Fruit fly (Drosophila melanogaster) whole organism, embryonic: Measurements from ENCODE around the gene CG10347.

Source experiments
- B-H2 ChIP-seq: fragments of 200-800 bp; sonication (Bioruptor generic); optimal IDR thresholded peaks from 2 replicates; lab custom pipeline; 2018; ENCODE audit warnings: missing biosample characterization, mild to moderate bottlenecking, missing genetic modification characterization
- CG11695 ChIP-seq: fragments of 200-800 bp; sonication (Bioruptor generic); IDR thresholded peaks from 3 replicates; pipeline ENCODE4 v1.3.6; 2022; ENCODE audit warnings: missing biosample characterization, missing genetic modification characterization
- CG12942 ChIP-seq: fragments of 200-800 bp; sonication (Bioruptor generic); optimal IDR thresholded peaks from 3 replicates; lab custom pipeline; 2016; ENCODE audit warnings: missing biosample characterization, missing genetic modification characterization
- CG13296 ChIP-seq: fragments of 200-800 bp; sonication (Bioruptor generic); optimal IDR thresholded peaks from 3 replicates; lab custom pipeline; 2018; ENCODE audit warnings: missing biosample characterization, mild to moderate bottlenecking, missing genetic modification characterization
- CG14667 ChIP-seq: fragments of 200-800 bp; sonication (Bioruptor generic); IDR thresholded peaks from 2 replicates; pipeline ENCODE4 v1.3.6; 2022; ENCODE audit warnings: missing biosample characterization, missing genetic modification characterization
- CG14860 ChIP-seq: fragments of 200-800 bp; sonication (Bioruptor generic); IDR thresholded peaks from 3 replicates; pipeline ENCODE4 v1.3.6; 2022; ENCODE audit warnings: missing biosample characterization, missing genetic modification characterization; ENCODE audit not compliant: partially characterized antibody
- CG1603 ChIP-seq: fragments of 200-800 bp; sonication (Bioruptor generic); optimal IDR thresholded peaks from 2 replicates; lab custom pipeline; 2019; ENCODE audit warnings: missing biosample characterization, mild to moderate bottlenecking, missing genetic modification characterization, moderate library complexity
- CG2129 ChIP-seq: fragments of 200-800 bp; sonication (Bioruptor generic); IDR thresholded peaks from 2 replicates; pipeline ENCODE4 v1.3.6; 2022; ENCODE audit warnings: missing biosample characterization, missing genetic modification characterization; ENCODE audit not compliant: partially characterized antibody
- CG30020 ChIP-seq: fragments of 200-800 bp; optimal IDR thresholded peaks from 2 replicates; lab custom pipeline; 2019; ENCODE audit warnings: missing biosample characterization, mild to moderate bottlenecking, missing genetic modification characterization, moderate library complexity
- CG31388 ChIP-seq: fragments of 200-800 bp; sonication (Bioruptor generic); optimal IDR thresholded peaks from 2 replicates; lab custom pipeline; 2016; ENCODE audit warnings: missing biosample characterization, missing genetic modification characterization
- CG33557 ChIP-seq: fragments of 200-800 bp; sonication (Bioruptor generic); optimal IDR thresholded peaks from 2 replicates; lab custom pipeline; 2019; ENCODE audit warnings: missing biosample characterization, mild to moderate bottlenecking, missing genetic modification characterization, moderate library complexity
- CG34376 ChIP-seq: fragments of 200-800 bp; sonication (Bioruptor generic); optimal IDR thresholded peaks from 2 replicates; lab custom pipeline; 2018; ENCODE audit warnings: missing biosample characterization, mild to moderate bottlenecking, missing genetic modification characterization
- CG4854 ChIP-seq: fragments of 200-800 bp; sonication (Bioruptor generic); optimal IDR thresholded peaks from 2 replicates; lab custom pipeline; 2016; ENCODE audit warnings: missing biosample characterization, missing genetic modification characterization, inconsistent platforms
- CG6175 ChIP-seq: fragments of 200-800 bp; sonication (Bioruptor generic); IDR thresholded peaks from 3 replicates; pipeline ENCODE4 v1.3.6; 2022; ENCODE audit warnings: missing biosample characterization, missing genetic modification characterization
- CG8388 ChIP-seq: fragments of 200-800 bp; sonication (Bioruptor generic); optimal IDR thresholded peaks from 2 replicates; lab custom pipeline; 2019; ENCODE audit warnings: missing biosample characterization, mild to moderate bottlenecking, missing genetic modification characterization, moderate library complexity
- CG9215 ChIP-seq: fragments of 200-800 bp; sonication (Bioruptor generic); IDR thresholded peaks from 2 replicates; pipeline ENCODE4 v1.3.6; 2022; ENCODE audit warnings: missing biosample characterization, missing genetic modification characterization
- CG9817 ChIP-seq: fragments of 200-800 bp; sonication (Bioruptor generic); optimal IDR thresholded peaks from 2 replicates; lab custom pipeline; 2018; ENCODE audit warnings: missing biosample characterization, mild to moderate bottlenecking, missing genetic modification characterization, moderate library complexity
- CHES-1-like ChIP-seq: fragments of 200-800 bp; sonication (Bioruptor generic); optimal IDR thresholded peaks from 2 replicates; lab custom pipeline; 2016; ENCODE audit warnings: missing biosample characterization, missing genetic modification characterization
- Camta ChIP-seq: fragments of 200-800 bp; sonication (Bioruptor generic); optimal IDR thresholded peaks from 2 replicates; lab custom pipeline; 2016; ENCODE audit warnings: missing biosample characterization, missing genetic modification characterization
- D19A ChIP-seq: fragments of 200-800 bp; optimal IDR thresholded peaks from 3 replicates; lab custom pipeline; 2019; ENCODE audit warnings: missing biosample characterization, mild to moderate bottlenecking, missing genetic modification characterization, moderate library complexity
- Deaf1 ChIP-seq: fragments of 200-800 bp; optimal IDR thresholded peaks from 3 replicates; lab custom pipeline; 2019; ENCODE audit warnings: missing biosample characterization, mild to moderate bottlenecking, missing genetic modification characterization, moderate library complexity
- Dref ChIP-seq: fragments of 200-800 bp; sonication (Bioruptor generic); IDR thresholded peaks from 2 replicates; pipeline ENCODE4 v1.3.6; 2022; ENCODE audit warnings: missing biosample characterization, missing genetic modification characterization
- Eip74EF ChIP-seq, 2 experiments: fragments of 200-800 bp in 1 of 2; fragments of >200 bp in 1 of 2; sonication (Bioruptor generic) in 1 of 2; optimal IDR thresholded peaks; 2 replicates each; lab custom pipeline; 2017 to 2019; ENCODE audit warnings: missing biosample characterization in 2 of 2, missing genetic modification characterization in 2 of 2, mild to moderate bottlenecking in 1 of 2, moderate library complexity in 1 of 2
- Elba2 ChIP-seq: fragments of 200-800 bp; sonication (Bioruptor generic); optimal IDR thresholded peaks from 3 replicates; lab custom pipeline; 2016; ENCODE audit warnings: missing biosample characterization, missing genetic modification characterization
- Ets97D ChIP-seq: fragments of 200-800 bp; sonication (Bioruptor generic); optimal IDR thresholded peaks from 3 replicates; lab custom pipeline; 2016; ENCODE audit warnings: missing biosample characterization, missing genetic modification characterization
- HmgD ChIP-seq: fragments of 200-800 bp; sonication (Bioruptor generic); optimal IDR thresholded peaks from 3 replicates; lab custom pipeline; 2016; ENCODE audit warnings: missing biosample characterization, missing genetic modification characterization
- Meics ChIP-seq: fragments of 200-800 bp; sonication (Bioruptor generic); optimal IDR thresholded peaks from 2 replicates; lab custom pipeline; 2017; ENCODE audit warnings: missing biosample characterization, mild to moderate bottlenecking, missing genetic modification characterization
- Pdp1 ChIP-seq, 2 experiments: fragments of 200-800 bp; sonication (Bioruptor generic); optimal IDR thresholded peaks; 3 replicates each; lab custom pipeline; 2016; ENCODE audit warnings: missing biosample characterization in 2 of 2, missing genetic modification characterization in 2 of 2, mild to moderate bottlenecking in 1 of 2, moderate library complexity in 1 of 2
- bowl ChIP-seq: fragments of 200-800 bp; sonication (Bioruptor generic); IDR thresholded peaks from 2 replicates; pipeline ENCODE4 v1.3.6; 2022; ENCODE audit warnings: missing biosample characterization, missing genetic modification characterization
- ci ChIP-seq: fragments of 200-800 bp; sonication (Bioruptor generic); IDR thresholded peaks from 3 replicates; pipeline ENCODE4 v1.3.6; 2022; ENCODE audit warnings: missing biosample characterization, missing genetic modification characterization
- crp ChIP-seq, 2 experiments: fragments of 200-800 bp; sonication (Bioruptor generic); optimal IDR thresholded peaks; 2 replicates in 1 of 2; 3 replicates in 1 of 2; lab custom pipeline; 2017; ENCODE audit warnings: missing biosample characterization in 2 of 2, missing genetic modification characterization in 2 of 2, mild to moderate bottlenecking in 1 of 2, moderate library complexity in 1 of 2
- ems ChIP-seq: fragments of 200-800 bp; sonication (Bioruptor generic); optimal IDR thresholded peaks from 3 replicates; lab custom pipeline; 2016; ENCODE audit warnings: missing biosample characterization, missing genetic modification characterization
- ewg ChIP-seq: fragments of 200-800 bp; sonication (Bioruptor generic); optimal IDR thresholded peaks from 3 replicates; lab custom pipeline; 2017; ENCODE audit warnings: mild to moderate bottlenecking, missing biosample characterization, missing genetic modification reagents, missing genetic modification characterization
- fd102C ChIP-seq: fragments of 200-800 bp; sonication (Bioruptor generic); optimal IDR thresholded peaks from 2 replicates; lab custom pipeline; 2018; ENCODE audit warnings: missing biosample characterization, mild to moderate bottlenecking, missing genetic modification characterization, moderate library complexity
- fu2 ChIP-seq: fragments of 200-800 bp; sonication (Bioruptor generic); optimal IDR thresholded peaks from 2 replicates; lab custom pipeline; 2016; ENCODE audit warnings: missing biosample characterization, missing genetic modification characterization
- gem ChIP-seq: fragments of 200-800 bp; sonication (Bioruptor generic); optimal IDR thresholded peaks from 2 replicates; lab custom pipeline; 2019; ENCODE audit warnings: missing biosample characterization, mild to moderate bottlenecking, missing genetic modification characterization, moderate library complexity
- gfzf ChIP-seq: fragments of 200-800 bp; sonication (Bioruptor generic); optimal IDR thresholded peaks from 2 replicates; lab custom pipeline; 2016; ENCODE audit warnings: missing biosample characterization, mild to moderate bottlenecking, missing genetic modification characterization, moderate library complexity
- gro ChIP-seq: fragments of 200-800 bp; sonication (Bioruptor generic); optimal IDR thresholded peaks from 2 replicates; lab custom pipeline; 2016; ENCODE audit warnings: missing biosample characterization, missing genetic modification characterization
- gsb ChIP-seq: fragments of 200-800 bp; sonication (Bioruptor generic); IDR thresholded peaks from 2 replicates; pipeline ENCODE4 v1.3.6; 2022; ENCODE audit warnings: missing biosample characterization, missing genetic modification characterization
- gt ChIP-seq: fragments of 200-800 bp; sonication (Bioruptor generic); IDR thresholded peaks from 2 replicates; pipeline ENCODE4 v1.3.6; 2022; ENCODE audit warnings: missing biosample characterization, missing genetic modification characterization
- hth ChIP-seq: fragments of >200 bp; optimal IDR thresholded peaks from 2 replicates; lab custom pipeline; 2017; ENCODE audit warnings: inconsistent platforms
- knrl ChIP-seq: fragments of 200-800 bp; sonication (Bioruptor generic); IDR thresholded peaks from 3 replicates; pipeline ENCODE4 v1.3.6; 2022; ENCODE audit warnings: missing biosample characterization, missing genetic modification characterization; ENCODE audit not compliant: partially characterized antibody
- slbo ChIP-seq: fragments of 200-800 bp; sonication (Bioruptor generic); IDR thresholded peaks from 2 replicates; pipeline ENCODE4 v1.3.6; 2022; ENCODE audit warnings: missing biosample characterization, missing genetic modification characterization
- sug ChIP-seq: fragments of 200-800 bp; optimal IDR thresholded peaks from 2 replicates; lab custom pipeline; 2019; ENCODE audit warnings: missing biosample characterization, mild to moderate bottlenecking, missing genetic modification characterization, moderate library complexity
- tll ChIP-seq, 2 experiments: fragments of 200-800 bp in 1 of 2; fragments of >200 bp in 1 of 2; sonication (Bioruptor generic) in 1 of 2; optimal IDR thresholded peaks; 2 replicates each; lab custom pipeline; 2017 to 2019; ENCODE audit warnings: missing biosample characterization in 2 of 2, missing genetic modification characterization in 2 of 2, mild to moderate bottlenecking in 1 of 2, moderate library complexity in 1 of 2
- tup ChIP-seq: fragments of 200-800 bp; sonication (Bioruptor generic); optimal IDR thresholded peaks from 2 replicates; lab custom pipeline; 2016; ENCODE audit warnings: missing biosample characterization, mild to moderate bottlenecking, missing genetic modification characterization, moderate library complexity
- unpg ChIP-seq: fragments of 200-800 bp; sonication (Bioruptor generic); optimal IDR thresholded peaks from 3 replicates; lab custom pipeline; 2018; ENCODE audit warnings: missing biosample characterization, mild to moderate bottlenecking, missing genetic modification characterization, moderate library complexity
- vvl ChIP-seq: fragments of 200-800 bp; sonication (Bioruptor generic); IDR thresholded peaks from 2 replicates; pipeline ENCODE4 v1.3.6; 2022; ENCODE audit warnings: missing biosample characterization, missing genetic modification characterization
- wdn ChIP-seq: fragments of 200-800 bp; sonication (Bioruptor generic); IDR thresholded peaks from 2 replicates; pipeline ENCODE4 v1.3.6; 2022; ENCODE audit warnings: missing biosample characterization, missing genetic modification characterization
- zen2 ChIP-seq: fragments of 200-800 bp; sonication (Bioruptor generic); IDR thresholded peaks from 3 replicates; pipeline ENCODE4 v1.3.6; 2022; ENCODE audit warnings: missing biosample characterization, missing genetic modification characterization; ENCODE audit not compliant: partially characterized antibody

CG10347 gene

DNA sequence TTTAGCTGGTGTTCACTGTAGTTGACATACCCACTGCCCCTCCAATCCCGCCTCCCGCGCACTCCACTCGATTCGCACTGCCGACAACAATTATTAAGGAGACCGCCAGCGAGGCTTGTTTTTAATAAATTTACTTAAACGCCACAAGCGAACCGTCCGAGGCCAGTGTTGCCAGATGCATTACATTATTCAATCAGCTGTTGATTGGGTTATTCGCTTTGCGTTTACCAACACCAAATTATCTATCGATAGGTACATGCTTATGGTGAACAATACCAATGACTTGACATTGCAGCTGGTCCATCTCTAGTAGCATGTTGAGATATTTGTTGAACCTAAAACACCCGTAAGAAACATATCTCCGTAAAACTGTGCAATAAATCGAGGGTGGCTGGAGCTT lies 32.2 kb upstream of the CG10347 start, which contains the start of the genes CG10353 and SelG (continued):
- TF ChIP-seq fu2 (GFP tag; lab: Kevin White, UChicago) (no peak), CG9817 (no peak), crp (GFP tag; optimal IDR thresholded peaks at IDR 0.05; lab: Kevin White, UChicago) (peak; percentile 77 to 96), ems (GFP tag; lab: Kevin White, UChicago) (peak; percentile 35), B-H2 (GFP tag; lab: Kevin White, UChicago) (peak; percentile 87), CG6175 (no peak), tup (GFP tag; lab: Kevin White, UChicago) (peak; percentile 10), Ets97D (GFP tag; lab: Kevin White, UChicago) (peak; percentile 65), ci (GFP tag; lab: Robert Waterston, UW) (peak; percentile 56; the same call in 2 of the 3 replicates), Meics (GFP tag; lab: Kevin White, UChicago) (peak; percentile 8), Elba2 (GFP tag; lab: Kevin White, UChicago) (no peak), unpg (GFP tag; lab: Kevin White, UChicago) (peak; percentile 14), CG11695 (GFP tag; lab: Robert Waterston, UW) (no peak), ewg (GFP tag; lab: Kevin White, UChicago) (no peak), CG1603 (peak; percentile 80), Deaf1 (peak; percentile 9), wdn (GFP tag; lab: Robert Waterston, UW) (0 out of 2 replicates have a peak, but pooled peaks have one; percentile 29), CG2129 (peak; percentile 52), CG13296 (GFP tag; lab: Kevin White, UChicago) (peak; percentile 20), CG14667 (GFP tag; lab: Robert Waterston, UW) (no peak), CG31388 (GFP tag; lab: Kevin White, UChicago) (no peak), gt (no peak), CG30020 (peak; percentile 28), CG14860 (GFP tag; lab: Robert Waterston, UW) (peak; percentile 65), CG4854 (GFP tag; lab: Kevin White, UChicago) (no peak), sug (tag; lab: Kevin White, UChicago) (peak; percentile 31), Pdp1 (GFP tag; optimal IDR thresholded peaks at IDR 0.05; lab: Kevin White, UChicago) (peak; percentile 30 to 77), CG34376 (GFP tag; lab: Kevin White, UChicago) (peak; percentile 44), CG12942 (GFP tag; lab: Kevin White, UChicago) (peak; percentile 36), bowl (GFP tag; lab: Robert Waterston, UW) (no peak), CHES-1-like (GFP tag; lab: Kevin White, UChicago) (peak; percentile 70), HmgD (GFP tag; lab: Kevin White, UChicago) (peak; percentile 53), gfzf (GFP tag; lab: Kevin White, UChicago) (peak; percentile 37), fd102C (no peak), CG8388 (GFP tag; lab: Kevin White, UChicago) (no peak), gro (peak; percentile 50), slbo (GFP tag; lab: Robert Waterston, UW) (peak; percentile 63), D19A (peak; percentile 33), zen2 (GFP tag; lab: Robert Waterston, UW) (peak; percentile 90), CG9215 (0 out of 2 replicates have a peak, but pooled peaks have one; percentile 14), gsb (GFP tag; lab: Robert Waterston, UW) (no peak), gem (peak; percentile 11), Eip74EF (GFP tag; optimal IDR thresholded peaks at IDR 0.05; lab: Kevin White, UChicago) (no peak), Dref (peak; percentile 77), knrl (peak; percentile 83), CG33557 (GFP tag; lab: Kevin White, UChicago) (no peak), tll (GFP tag; optimal IDR thresholded peaks at IDR 0.05; lab: Kevin White, UChicago) (peak in 1 of 2 experiments; percentile 36), hth (no peak), vvl (GFP tag; lab: Robert Waterston, UW) (peak; percentile 64), Camta (GFP tag; lab: Kevin White, UChicago) (peak; percentile 41)
